Worm (Caenorhabditis elegans) whole organism, L3 larva: ENCODE results near the gene B0034.1.

ENCODE experiments used
- R02D3.7 ChIP-seq: fragments of 150-350 bp; optimal IDR thresholded peaks from 2 replicates; lab custom pipeline; 2014; ENCODE audit warnings: missing biosample characterization, missing genetic modification characterization
- aly-2 ChIP-seq: fragments of 150-350 bp; optimal IDR thresholded peaks from 2 replicates; lab custom pipeline; 2014; ENCODE audit warnings: missing biosample characterization, missing genetic modification characterization
- ama-1 ChIP-seq: fragments of 150-350 bp; optimal IDR thresholded peaks from 2 replicates; lab custom pipeline; 2018
- ceh-82 ChIP-seq: fragments of 150-350 bp; optimal IDR thresholded peaks from 2 replicates; lab custom pipeline; 2014; ENCODE audit warnings: missing biosample characterization, missing genetic modification characterization
- elt-2 ChIP-seq: sonication (generic microtip); optimal IDR thresholded peaks from 2 replicates; lab custom pipeline; 2016; ENCODE audit warnings: missing genetic modification reagents, mild to moderate bottlenecking, missing genetic modification characterization, missing compliant biosample characterization
- jun-1 ChIP-seq: fragments of 150-350 bp; optimal IDR thresholded peaks from 2 replicates; lab custom pipeline; 2014; ENCODE audit warnings: missing biosample characterization, missing genetic modification reagents, missing genetic modification characterization
- lin-39 ChIP-seq: fragments of 150-350 bp; optimal IDR thresholded peaks from 2 replicates; lab custom pipeline; 2018; ENCODE audit warnings: missing biosample characterization, missing genetic modification reagents, missing genetic modification characterization
- mdl-1 ChIP-seq: fragments of 150-350 bp; optimal IDR thresholded peaks from 2 replicates; lab custom pipeline; 2014; ENCODE audit warnings: missing biosample characterization, missing genetic modification characterization
- nfya-1 ChIP-seq: sonication (generic microtip); optimal IDR thresholded peaks from 2 replicates; lab custom pipeline; 2017; ENCODE audit warnings: missing genetic modification characterization, mild to moderate bottlenecking, missing compliant biosample characterization, antibody characterized with exemption, moderate library complexity; ENCODE audit not compliant: insufficient read depth
- nhr-237 ChIP-seq: fragments of 150-350 bp; optimal IDR thresholded peaks from 2 replicates; lab custom pipeline; 2014; ENCODE audit warnings: missing biosample characterization, missing genetic modification characterization
- nhr-77 ChIP-seq: fragments of 150-350 bp; optimal IDR thresholded peaks from 2 replicates; lab custom pipeline; 2014; ENCODE audit warnings: missing biosample characterization, missing genetic modification characterization
- sea-2 ChIP-seq: fragments of 150-350 bp; sonication (generic microtip); optimal IDR thresholded peaks from 4 replicates; lab custom pipeline; 2014; ENCODE audit warnings: missing biosample characterization, missing genetic modification reagents, missing genetic modification characterization
- snpc-4 ChIP-seq: fragments of 150-350 bp; optimal IDR thresholded peaks from 2 replicates; lab custom pipeline; 2014; ENCODE audit warnings: missing biosample characterization, missing genetic modification characterization

DNA sequence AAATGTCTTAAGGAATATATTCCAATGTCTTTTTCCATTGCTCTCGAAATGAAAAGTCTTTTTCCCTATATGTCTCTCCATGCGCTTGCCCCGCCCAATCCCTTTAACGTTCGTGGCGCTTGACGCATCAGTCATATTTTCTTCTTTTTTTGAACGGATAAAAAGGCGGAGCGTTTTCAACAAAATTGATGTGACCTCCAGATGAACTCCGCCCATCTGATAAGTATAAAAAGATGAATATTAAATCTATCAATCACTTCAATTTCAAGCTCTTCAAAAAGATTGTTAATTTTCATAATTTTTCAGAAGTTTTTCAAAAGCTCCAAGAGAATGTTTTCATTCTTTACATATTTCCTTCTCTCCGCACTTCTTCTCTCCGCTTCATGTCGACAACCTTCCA, 27.9 kb downstream of the B0034.1 start, which contains the start of gene ins-4:
- no peak for TF ChIP-seq elt-2
- no peak for TF ChIP-seq mdl-1 (tag; lab: Kevin White, UChicago)
- no peak for TF ChIP-seq sea-2 (GFP tag; lab: Kevin White, UChicago)
- TF ChIP-seq ceh-82 (tag; lab: Kevin White, UChicago): no peak
- no peak for TF ChIP-seq snpc-4 (tag; lab: Kevin White, UChicago)
- no peak for TF ChIP-seq lin-39
- no peak for TF ChIP-seq nhr-237 (tag; lab: Kevin White, UChicago)
- TF ChIP-seq ama-1: no peak
- TF ChIP-seq nhr-77 (tag; lab: Kevin White, UChicago): no peak
- TF ChIP-seq R02D3.7: no peak
- TF ChIP-seq nfya-1: no peak
- no peak for TF ChIP-seq jun-1
- TF ChIP-seq aly-2: no peak
